Worm (Caenorhabditis elegans) whole organism, young adult: ENCODE data around the gene F14F8.9.

Experiments used
- B0261.1 ChIP-seq: sonication (generic microtip); optimal IDR thresholded peaks from 2 replicates; lab custom pipeline; 2016; ENCODE audit warnings: mild to moderate bottlenecking, missing genetic modification characterization, moderate library complexity, missing compliant biosample characterization
- C06A6.2 ChIP-seq: fragments of 200-800 bp; sonication (Bioruptor generic); conservative IDR thresholded peaks from 2 replicates; pipeline ENCODE4 v1.3.6; 2022; ENCODE audit warnings: missing genetic modification characterization, missing compliant biosample characterization
- F22D6.2 ChIP-seq: sonication (generic microtip); optimal IDR thresholded peaks from 2 replicates; lab custom pipeline; 2016; ENCODE audit warnings: mild to moderate bottlenecking, missing genetic modification characterization, missing compliant biosample characterization
- F23B12.7 ChIP-seq: sonication (generic microtip); optimal IDR thresholded peaks from 2 replicates; lab custom pipeline; 2017; ENCODE audit warnings: missing genetic modification characterization, mild to moderate bottlenecking, missing compliant biosample characterization, antibody characterized with exemption, moderate library complexity; ENCODE audit not compliant: insufficient read depth
- F33H1.4 ChIP-seq: fragments of 200-800 bp; sonication (Bioruptor generic); IDR thresholded peaks from 2 replicates; pipeline ENCODE4 v1.3.6; 2022; ENCODE audit warnings: missing genetic modification reagents, missing genetic modification characterization, missing compliant biosample characterization
- F55B11.4 ChIP-seq: sonication (generic microtip); optimal IDR thresholded peaks from 2 replicates; lab custom pipeline; 2016; ENCODE audit warnings: missing compliant biosample characterization, missing genetic modification characterization, borderline replicate concordance; ENCODE audit not compliant: insufficient read depth
- T26A5.8 ChIP-seq: sonication (generic microtip); optimal IDR thresholded peaks from 2 replicates; lab custom pipeline; 2016; ENCODE audit warnings: missing genetic modification characterization, missing compliant biosample characterization
- Y53F4B.3 ChIP-seq: fragments of 200-800 bp; sonication (Bioruptor generic); IDR thresholded peaks from 2 replicates; pipeline ENCODE4 v1.3.6; 2022; ENCODE audit warnings: missing genetic modification reagents, missing genetic modification characterization, missing compliant biosample characterization
- Y67H2A.10 ChIP-seq: fragments of 200-800 bp; sonication (Bioruptor generic); conservative IDR thresholded peaks from 2 replicates; pipeline ENCODE4 v1.3.6; 2022; ENCODE audit warnings: missing genetic modification reagents, missing genetic modification characterization, missing compliant biosample characterization
- ama-1 ChIP-seq, 3 experiments: fragments of 150-350 bp in 1 of 3; sonication (generic microtip) in 2 of 3; optimal IDR thresholded peaks; 2 replicates each; lab custom pipeline; 2014 to 2018; ENCODE audit warnings: missing biosample characterization in 2 of 3, missing genetic modification characterization in 2 of 3, missing genetic modification reagents in 2 of 3
- aptf-2 ChIP-seq: fragments of 200-800 bp; sonication (Bioruptor generic); conservative IDR thresholded peaks from 2 replicates; pipeline ENCODE4 v1.3.6; 2022; ENCODE audit warnings: missing genetic modification reagents, missing genetic modification characterization, missing compliant biosample characterization
- atf-7 ChIP-seq: sonication (generic microtip); optimal IDR thresholded peaks from 2 replicates; lab custom pipeline; 2017; ENCODE audit warnings: mild to moderate bottlenecking, missing genetic modification characterization, missing compliant biosample characterization
- attf-5 ChIP-seq: fragments of 200-800 bp; sonication (Bioruptor generic); optimal IDR thresholded peaks from 2 replicates; lab custom pipeline; 2018; ENCODE audit warnings: mild to moderate bottlenecking, missing genetic modification characterization, missing compliant biosample characterization
- attf-6 ChIP-seq: fragments of 200-800 bp; sonication (Bioruptor generic); IDR thresholded peaks from 2 replicates; pipeline ENCODE4 v1.3.6; 2022; ENCODE audit warnings: missing genetic modification reagents, missing genetic modification characterization, missing compliant biosample characterization
- cebp-1 ChIP-seq, 2 experiments: fragments of 200-800 bp in 1 of 2; sonication (Bioruptor generic) in 1 of 2; sonication (generic microtip) in 1 of 2; IDR thresholded peaks in 1 of 2; optimal IDR thresholded peaks in 1 of 2; 2 replicates each; pipeline versions ENCODE4 v1.3.6 to Lab custom; 2017 to 2022; ENCODE audit warnings: missing compliant biosample characterization in 2 of 2, missing genetic modification characterization in 2 of 2, mild to moderate bottlenecking in 1 of 2, missing genetic modification reagents in 1 of 2, moderate library complexity in 1 of 2
- ceh-40 ChIP-seq: fragments of 200-800 bp; sonication (Bioruptor generic); IDR thresholded peaks from 2 replicates; pipeline ENCODE4 v1.3.6; 2022; ENCODE audit warnings: missing genetic modification characterization, missing compliant biosample characterization
- ceh-79 ChIP-seq: sonication (generic microtip); optimal IDR thresholded peaks from 2 replicates; lab custom pipeline; 2017; ENCODE audit warnings: mild to moderate bottlenecking, missing genetic modification characterization, missing compliant biosample characterization
- dox-1 ChIP-seq: fragments of 200-800 bp; sonication (Bioruptor generic); IDR thresholded peaks from 2 replicates; pipeline ENCODE4 v1.3.6; 2022; ENCODE audit warnings: missing genetic modification reagents, missing genetic modification characterization, missing compliant biosample characterization
- dpff-1 ChIP-seq: sonication (generic microtip); optimal IDR thresholded peaks from 2 replicates; lab custom pipeline; 2017; ENCODE audit warnings: mild to moderate bottlenecking, missing genetic modification characterization, missing compliant biosample characterization
- egl-18 ChIP-seq: fragments of 200-800 bp; sonication (Bioruptor generic); IDR thresholded peaks from 2 replicates; pipeline ENCODE4 v1.3.6; 2022; ENCODE audit warnings: missing genetic modification reagents, missing genetic modification characterization, missing compliant biosample characterization
- egl-44 ChIP-seq: fragments of 200-800 bp; sonication (Bioruptor generic); IDR thresholded peaks from 2 replicates; pipeline ENCODE4 v1.3.6; 2022; ENCODE audit warnings: missing genetic modification reagents, missing genetic modification characterization, missing compliant biosample characterization
- egrh-3 ChIP-seq: fragments of 200-800 bp; sonication (Bioruptor generic); IDR thresholded peaks from 2 replicates; pipeline ENCODE4 v1.3.6; 2022; ENCODE audit warnings: missing genetic modification reagents, missing genetic modification characterization, missing compliant biosample characterization
- gei-17 ChIP-seq: fragments of 200-800 bp; sonication (Bioruptor generic); optimal IDR thresholded peaks from 2 replicates; lab custom pipeline; 2018; ENCODE audit warnings: mild to moderate bottlenecking, missing genetic modification characterization, missing compliant biosample characterization
- him-1 ChIP-seq: sonication (generic microtip); optimal IDR thresholded peaks from 2 replicates; lab custom pipeline; 2016; ENCODE audit warnings: missing genotype, missing genetic modification reagents, missing genetic modification characterization, missing compliant biosample characterization
- hlh-12 ChIP-seq: sonication (generic microtip); optimal IDR thresholded peaks from 2 replicates; lab custom pipeline; 2016; ENCODE audit warnings: missing genetic modification characterization, missing compliant biosample characterization
- hlh-26 ChIP-seq: fragments of 200-800 bp; sonication (Bioruptor generic); conservative IDR thresholded peaks from 2 replicates; pipeline ENCODE4 v1.3.6; 2022; ENCODE audit warnings: missing genetic modification reagents, missing genetic modification characterization, missing compliant biosample characterization
- hmg-1.2 ChIP-seq: fragments of 200-800 bp; sonication (Bioruptor generic); IDR thresholded peaks from 2 replicates; pipeline ENCODE4 v1.3.6; 2022; ENCODE audit warnings: missing genetic modification reagents, missing genetic modification characterization, missing compliant biosample characterization
- hrde-1 ChIP-seq: sonication (generic microtip); optimal IDR thresholded peaks from 2 replicates; lab custom pipeline; 2016; ENCODE audit warnings: missing genetic modification characterization, mild to moderate bottlenecking, missing compliant biosample characterization, moderate library complexity, missing genotype, missing genetic modification reagents, borderline replicate concordance
- lir-1 ChIP-seq: fragments of 200-800 bp; sonication (Bioruptor generic); conservative IDR thresholded peaks from 2 replicates; pipeline ENCODE4 v1.3.6; 2022; ENCODE audit warnings: missing genetic modification reagents, missing genetic modification characterization, missing compliant biosample characterization
- madf-10 ChIP-seq: sonication (generic microtip); optimal IDR thresholded peaks from 2 replicates; lab custom pipeline; 2016; ENCODE audit warnings: mild to moderate bottlenecking, missing genetic modification characterization, missing compliant biosample characterization
- madf-6 ChIP-seq: fragments of 200-800 bp; sonication (Bioruptor generic); IDR thresholded peaks from 2 replicates; pipeline ENCODE4 v1.3.6; 2022; ENCODE audit warnings: missing genetic modification reagents, missing genetic modification characterization, missing compliant biosample characterization
- mcd-1 ChIP-seq: fragments of 200-800 bp; sonication (Bioruptor generic); IDR thresholded peaks from 2 replicates; pipeline ENCODE4 v1.3.6; 2022; ENCODE audit warnings: missing genetic modification reagents, missing genetic modification characterization, missing compliant biosample characterization
- nfyb-1 ChIP-seq: fragments of 200-800 bp; sonication (Bioruptor generic); IDR thresholded peaks from 2 replicates; pipeline ENCODE4 v1.3.6; 2022; ENCODE audit warnings: missing genetic modification reagents, missing genetic modification characterization, missing compliant biosample characterization
- nhr-27 ChIP-seq: fragments of 200-800 bp; sonication (Bioruptor generic); optimal IDR thresholded peaks from 2 replicates; lab custom pipeline; 2018; ENCODE audit warnings: mild to moderate bottlenecking, missing genetic modification characterization, moderate library complexity, missing compliant biosample characterization
- rec-8 ChIP-seq, 2 experiments: sonication (generic microtip); optimal IDR thresholded peaks; 2 replicates each; lab custom pipeline; 2016; ENCODE audit warnings: mild to moderate bottlenecking in 2 of 2, missing genetic modification characterization in 2 of 2, missing genetic modification reagents in 2 of 2, missing genotype in 2 of 2, missing biosample characterization in 1 of 2, missing compliant biosample characterization in 1 of 2, moderate library complexity in 1 of 2
- repo-1 ChIP-seq: sonication (generic microtip); optimal IDR thresholded peaks from 2 replicates; lab custom pipeline; 2017; ENCODE audit warnings: mild to moderate bottlenecking, missing genetic modification characterization, missing compliant biosample characterization
- sdz-38 ChIP-seq: sonication (generic microtip); optimal IDR thresholded peaks from 2 replicates; lab custom pipeline; 2016; ENCODE audit warnings: missing genotype, missing genetic modification characterization, missing compliant biosample characterization
- snpc-1.1 ChIP-seq: sonication (generic microtip); optimal IDR thresholded peaks from 2 replicates; lab custom pipeline; 2017; ENCODE audit warnings: missing genetic modification characterization, mild to moderate bottlenecking, missing compliant biosample characterization, antibody characterized with exemption, moderate library complexity, missing genotype, missing genetic modification reagents; ENCODE audit not compliant: insufficient read depth
- snpc-3.4 ChIP-seq: sonication (generic microtip); optimal IDR thresholded peaks from 2 replicates; lab custom pipeline; 2017; ENCODE audit warnings: missing genetic modification characterization, mild to moderate bottlenecking, missing compliant biosample characterization, antibody characterized with exemption, moderate library complexity, missing genotype, missing genetic modification reagents
- xnd-1 ChIP-seq: sonication (generic microtip); optimal IDR thresholded peaks from 2 replicates; lab custom pipeline; 2016; ENCODE audit warnings: missing genotype, missing genetic modification reagents, missing genetic modification characterization, missing compliant biosample characterization
- ztf-26 ChIP-seq: sonication (generic microtip); optimal IDR thresholded peaks from 2 replicates; lab custom pipeline; 2017; ENCODE audit warnings: missing genetic modification characterization, missing compliant biosample characterization
- ztf-3 ChIP-seq: fragments of 200-800 bp; sonication (Bioruptor generic); optimal IDR thresholded peaks from 2 replicates; lab custom pipeline; 2018; ENCODE audit warnings: mild to moderate bottlenecking, missing genetic modification characterization, missing compliant biosample characterization

The F14F8.9 gene

ce11 chrV:16638204-16638603 lies 30.2 kb downstream of the F14F8.9 start, which contains the start of gene srw-76:
TSS of gene srw-76 (minus strand) at chrV:16638304.
- TF ChIP-seq atf-7 (tag; lab: Kevin White, UChicago) = no peak

- TF ChIP-seq egl-44 (GFP tag; lab: Robert Waterston, UW) (no peak), hrde-1 (tag; lab: Kevin White, UChicago) (no peak), madf-6 (no peak), xnd-1 (no peak), mcd-1 (GFP tag; lab: Robert Waterston, UW) (no peak), ama-1 (optimal IDR thresholded peaks at IDR 0.05; lab: Kevin White, UChicago) (no peak), ama-1 (GFP tag; optimal IDR thresholded peaks at IDR 0.05; lab: Kevin White, UChicago) (no peak), T26A5.8 (tag; lab: Kevin White, UChicago) (no peak), F23B12.7 (tag; lab: Kevin White, UChicago) (no peak), egl-18 (GFP tag; lab: Robert Waterston, UW) (no peak), aptf-2 (GFP tag; lab: Robert Waterston, UW) (no peak), dpff-1 (tag; lab: Kevin White, UChicago) (no peak), ceh-40 (GFP tag; lab: Robert Waterston, UW) (no peak)
These were observed 32.5 kb downstream of the F14F8.9 start, which contains the start of gene mltn-11 for ce11 chrV:16635911-16636310. TSS of gene mltn-11 (plus strand) at chrV:16636186.

- TF ChIP-seq madf-10 (tag; lab: Kevin White, UChicago) = no peak
- TF ChIP-seq sdz-38 (tag; lab: Kevin White, UChicago) = no peak
- TF ChIP-seq hrde-1 (tag; lab: Kevin White, UChicago) = no peak
- TF ChIP-seq nfyb-1 (GFP tag; lab: Robert Waterston, UW) = no peak
- no peak for TF ChIP-seq F33H1.4 (GFP tag; lab: Robert Waterston, UW)
- TF ChIP-seq egl-44 (GFP tag; lab: Robert Waterston, UW) = no peak
- no peak for TF ChIP-seq attf-5 (GFP tag; lab: Kevin White, UChicago)
- TF ChIP-seq him-1 (tag; lab: Kevin White, UChicago) = no peak
- no peak for TF ChIP-seq gei-17 (GFP tag; lab: Kevin White, UChicago)
- no peak for TF ChIP-seq hmg-1.2 (GFP tag; lab: Robert Waterston, UW)
- TF ChIP-seq xnd-1 = no peak
- no peak for TF ChIP-seq hlh-12 (tag; lab: Kevin White, UChicago)
- TF ChIP-seq snpc-1.1 (tag; lab: Kevin White, UChicago) = no peak
- TF ChIP-seq snpc-3.4 (tag; lab: Kevin White, UChicago) = no peak
- no peak for TF ChIP-seq egrh-3 (GFP tag; lab: Robert Waterston, UW)
- no peak for TF ChIP-seq aptf-2 (GFP tag; lab: Robert Waterston, UW)
- TF ChIP-seq nhr-27 (tag; lab: Kevin White, UChicago) = no peak
- TF ChIP-seq hlh-26 = no peak
- TF ChIP-seq ztf-26 = no peak
- TF ChIP-seq B0261.1 (tag; lab: Kevin White, UChicago) = no peak
These were observed 38.8 kb downstream of the F14F8.9 start, which contains the start of gene srd-21 for ce11 chrV:16629600-16629999. TSS of gene srd-21 (plus strand) at chrV:16629900.

- no peak for TF ChIP-seq T26A5.8 (tag; lab: Kevin White, UChicago)
- TF ChIP-seq rec-8 (tag; optimal IDR thresholded peaks at IDR 0.05; lab: Kevin White, UChicago) = no peak
- TF ChIP-seq egl-18 (GFP tag; lab: Robert Waterston, UW) = no peak
- TF ChIP-seq repo-1 (tag; lab: Kevin White, UChicago) = no peak
- TF ChIP-seq dox-1 (GFP tag; lab: Robert Waterston, UW) = no peak
- no peak for TF ChIP-seq lir-1 (GFP tag; lab: Robert Waterston, UW)
- no peak for TF ChIP-seq F55B11.4 (tag; lab: Kevin White, UChicago)
- TF ChIP-seq cebp-1 (GFP tag; IDR thresholded peaks at IDR 0.05; lab: Robert Waterston, UW) = no peak
- TF ChIP-seq cebp-1 (tag; optimal IDR thresholded peaks at IDR 0.05; lab: Kevin White, UChicago) = no peak
- no peak for TF ChIP-seq snpc-1.1 (tag; lab: Kevin White, UChicago)
- TF ChIP-seq Y53F4B.3 (GFP tag; lab: Robert Waterston, UW) = no peak
- no peak for TF ChIP-seq C06A6.2 (GFP tag; lab: Robert Waterston, UW)
- TF ChIP-seq Y67H2A.10 = no peak
- TF ChIP-seq F22D6.2 (tag; lab: Kevin White, UChicago) = no peak
- no peak for TF ChIP-seq hlh-12 (tag; lab: Kevin White, UChicago)
- TF ChIP-seq attf-6 (GFP tag; lab: Robert Waterston, UW) = no peak
- TF ChIP-seq ztf-3 (GFP tag; lab: Kevin White, UChicago) = no peak
- TF ChIP-seq ceh-79 (tag; lab: Kevin White, UChicago) = no peak
These were observed 39.4 kb downstream of the F14F8.9 start, which contains the start of gene W06G6.2 for ce11 chrV:16628991-16629390. TSS of gene W06G6.2 (plus strand) at chrV:16629291.
